Worm (Caenorhabditis elegans) whole organism, L4 larva: Measurements from ENCODE around the gene vha-11.

ENCODE experiments used
- D1046.2 ChIP-seq: fragments of 200-800 bp; sonication (Bioruptor generic); IDR thresholded peaks from 2 replicates; pipeline ENCODE4 v1.3.6; 2022; ENCODE audit warnings: missing genetic modification characterization, missing compliant biosample characterization
- F37D6.2 ChIP-seq: sonication (generic microtip); optimal IDR thresholded peaks from 2 replicates; lab custom pipeline; 2016; ENCODE audit warnings: mild to moderate bottlenecking, missing genetic modification characterization, missing compliant biosample characterization
- F49E8.2 ChIP-seq: sonication (generic microtip); optimal IDR thresholded peaks from 2 replicates; lab custom pipeline; 2016; ENCODE audit warnings: missing compliant biosample characterization, mild to moderate bottlenecking, missing genetic modification characterization, borderline replicate concordance
- R02D3.7 ChIP-seq: fragments of 150-350 bp; sonication (generic microtip); optimal IDR thresholded peaks from 3 replicates; lab custom pipeline; 2014; ENCODE audit warnings: missing biosample characterization, missing genetic modification characterization
- Y48G9A.11 ChIP-seq: fragments of 200-800 bp; sonication (Bioruptor generic); IDR thresholded peaks from 2 replicates; pipeline ENCODE4 v1.3.6; 2022; ENCODE audit warnings: missing genetic modification reagents, missing genetic modification characterization, missing compliant biosample characterization
- ZK337.2 ChIP-seq: fragments of 200-800 bp; sonication (Bioruptor generic); IDR thresholded peaks from 2 replicates; pipeline ENCODE4 v1.3.6; 2022; ENCODE audit warnings: missing genetic modification reagents, missing genetic modification characterization, missing compliant biosample characterization
- ZK546.5 ChIP-seq, 2 experiments: sonication (generic microtip); optimal IDR thresholded peaks; 2 replicates each; lab custom pipeline; 2017; ENCODE audit warnings: missing biosample characterization in 2 of 2, missing genetic modification characterization in 2 of 2
- aly-2 ChIP-seq: sonication (generic microtip); optimal IDR thresholded peaks from 2 replicates; lab custom pipeline; 2018; ENCODE audit warnings: missing biosample characterization, missing genetic modification characterization
- ama-1 ChIP-seq: fragments of 150-350 bp; optimal IDR thresholded peaks from 2 replicates; lab custom pipeline; 2014; ENCODE audit warnings: inconsistent platforms, mixed read lengths
- ceh-20 ChIP-seq: fragments of 200-800 bp; sonication (Bioruptor generic); IDR thresholded peaks from 2 replicates; pipeline ENCODE4 v1.3.6; 2022; ENCODE audit warnings: missing genetic modification reagents, missing genetic modification characterization, missing compliant biosample characterization
- ceh-32 ChIP-seq: sonication (generic microtip); optimal IDR thresholded peaks from 2 replicates; lab custom pipeline; 2016; ENCODE audit warnings: mild to moderate bottlenecking, missing genetic modification characterization, missing compliant biosample characterization; ENCODE audit not compliant: poor library complexity
- ceh-44 ChIP-seq: fragments of 200-800 bp; sonication (Bioruptor generic); IDR thresholded peaks from 2 replicates; pipeline ENCODE4 v1.3.6; 2022; ENCODE audit warnings: missing genetic modification reagents, missing genetic modification characterization, missing compliant biosample characterization
- ceh-82 ChIP-seq: sonication (generic microtip); optimal IDR thresholded peaks from 2 replicates; lab custom pipeline; 2017; ENCODE audit warnings: missing biosample characterization, missing genetic modification characterization
- cey-2 ChIP-seq: sonication (generic microtip); optimal IDR thresholded peaks from 3 replicates; lab custom pipeline; 2017; ENCODE audit warnings: missing genetic modification characterization, mild to moderate bottlenecking, missing compliant biosample characterization, antibody characterized with exemption, borderline replicate concordance; ENCODE audit not compliant: insufficient read depth
- ctbp-1 ChIP-seq: fragments of 200-800 bp; sonication (Bioruptor generic); IDR thresholded peaks from 2 replicates; pipeline ENCODE4 v1.3.6; 2022; ENCODE audit warnings: missing genetic modification reagents, missing genetic modification characterization, missing compliant biosample characterization
- daf-12 ChIP-seq: fragments of 150-350 bp; optimal IDR thresholded peaks from 2 replicates; lab custom pipeline; 2014; ENCODE audit warnings: missing biosample characterization, missing genetic modification reagents, missing genetic modification characterization
- daf-16 ChIP-seq, 3 experiments: sonication (generic microtip); optimal IDR thresholded peaks; 2 replicates each; lab custom pipeline; 2016 to 2017; ENCODE audit warnings: missing genetic modification characterization in 3 of 3, missing genetic modification reagents in 3 of 3, mild to moderate bottlenecking in 2 of 3, missing compliant biosample characterization in 2 of 3, missing biosample characterization in 1 of 3, moderate library complexity in 1 of 3
- daf-19 ChIP-seq: fragments of 200-800 bp; sonication (Bioruptor generic); conservative IDR thresholded peaks from 2 replicates; pipeline ENCODE4 v1.3.6; 2022; ENCODE audit warnings: missing genetic modification characterization, missing compliant biosample characterization
- daf-8 ChIP-seq: fragments of 200-800 bp; sonication (Bioruptor generic); IDR thresholded peaks from 2 replicates; pipeline ENCODE4 v1.3.6; 2022; ENCODE audit warnings: missing genetic modification characterization, missing compliant biosample characterization
- dmd-6 ChIP-seq: fragments of 200-800 bp; sonication (Bioruptor generic); IDR thresholded peaks from 2 replicates; pipeline ENCODE4 v1.3.6; 2022; ENCODE audit warnings: missing genetic modification reagents, missing genetic modification characterization, missing compliant biosample characterization
- dmd-9 ChIP-seq: fragments of 200-800 bp; sonication (Bioruptor generic); IDR thresholded peaks from 2 replicates; pipeline ENCODE4 v1.3.6; 2022; ENCODE audit warnings: missing genetic modification reagents, missing genetic modification characterization, missing compliant biosample characterization
- dpl-1 ChIP-seq: fragments of 150-350 bp; optimal IDR thresholded peaks from 2 replicates; lab custom pipeline; 2014; ENCODE audit warnings: missing biosample characterization, missing genetic modification reagents, missing genetic modification characterization
- dve-1 ChIP-seq: sonication (generic microtip); optimal IDR thresholded peaks from 2 replicates; lab custom pipeline; 2017; ENCODE audit warnings: antibody characterized with exemption, mild to moderate bottlenecking, missing genetic modification characterization, missing compliant biosample characterization; ENCODE audit not compliant: insufficient read depth
- fkh-10 ChIP-seq: fragments of 150-350 bp; optimal IDR thresholded peaks from 2 replicates; lab custom pipeline; 2014; ENCODE audit warnings: missing biosample characterization, missing genetic modification reagents, missing genetic modification characterization
- hif-1 ChIP-seq, 2 experiments: sonication (generic microtip); optimal IDR thresholded peaks; 2 replicates each; lab custom pipeline; 2016 to 2017; ENCODE audit warnings: missing compliant biosample characterization in 2 of 2, missing genetic modification characterization in 2 of 2, missing genetic modification reagents in 2 of 2, missing genotype in 2 of 2, mild to moderate bottlenecking in 1 of 2
- jun-1 ChIP-seq: fragments of 150-350 bp; optimal IDR thresholded peaks from 2 replicates; lab custom pipeline; 2014; ENCODE audit warnings: missing biosample characterization, missing genetic modification reagents, missing genetic modification characterization
- lim-7 ChIP-seq: fragments of 200-800 bp; sonication (Bioruptor generic); IDR thresholded peaks from 2 replicates; pipeline ENCODE4 v1.3.6; 2022; ENCODE audit warnings: missing genetic modification characterization, missing compliant biosample characterization
- lin-1 ChIP-seq: fragments of 200-800 bp; sonication (Bioruptor generic); IDR thresholded peaks from 2 replicates; pipeline ENCODE4 v1.3.6; 2022; ENCODE audit warnings: missing genetic modification reagents, missing genetic modification characterization, missing compliant biosample characterization
- lin-13 ChIP-seq: fragments of 150-350 bp; optimal IDR thresholded peaks from 2 replicates; lab custom pipeline; 2014; ENCODE audit warnings: missing biosample characterization, missing genetic modification reagents, missing genetic modification characterization
- lir-3 ChIP-seq: sonication (generic microtip); optimal IDR thresholded peaks from 2 replicates; lab custom pipeline; 2016; ENCODE audit warnings: mild to moderate bottlenecking, missing genetic modification characterization, missing compliant biosample characterization
- lsy-2 ChIP-seq, 2 experiments: fragments of 150-350 bp in 1 of 2; sonication (generic microtip) in 1 of 2; optimal IDR thresholded peaks; 2 replicates each; lab custom pipeline; 2014 to 2017; ENCODE audit warnings: missing biosample characterization in 2 of 2, missing genetic modification characterization in 2 of 2
- madf-5 ChIP-seq, 2 experiments: fragments of 200-800 bp; sonication (Bioruptor generic); IDR thresholded peaks; 2 replicates each; pipeline ENCODE4 v1.3.6; 2022; ENCODE audit warnings: missing compliant biosample characterization in 2 of 2, missing genetic modification characterization in 2 of 2
- mdl-1 ChIP-seq, 2 experiments: fragments of 150-350 bp in 1 of 2; sonication (generic microtip) in 1 of 2; optimal IDR thresholded peaks; 2 replicates each; lab custom pipeline; 2014 to 2017; ENCODE audit warnings: missing biosample characterization in 2 of 2, missing genetic modification characterization in 2 of 2
- nhr-102 ChIP-seq: sonication (generic microtip); optimal IDR thresholded peaks from 2 replicates; lab custom pipeline; 2016; ENCODE audit warnings: mild to moderate bottlenecking, missing genetic modification characterization, moderate library complexity, missing compliant biosample characterization
- nhr-11 ChIP-seq: fragments of 150-350 bp; optimal IDR thresholded peaks from 2 replicates; lab custom pipeline; 2014; ENCODE audit warnings: missing biosample characterization, missing genetic modification characterization
- nhr-28 ChIP-seq: fragments of 150-350 bp; optimal IDR thresholded peaks from 2 replicates; lab custom pipeline; 2014; ENCODE audit warnings: missing biosample characterization, missing genetic modification characterization
- nhr-41 ChIP-seq: fragments of 200-800 bp; sonication (Bioruptor generic); IDR thresholded peaks from 2 replicates; pipeline ENCODE4 v1.3.6; 2022; ENCODE audit warnings: missing genetic modification reagents, missing genetic modification characterization, missing compliant biosample characterization
- nhr-42 ChIP-seq: fragments of 200-800 bp; sonication (Bioruptor generic); IDR thresholded peaks from 2 replicates; pipeline ENCODE4 v1.3.6; 2022; ENCODE audit warnings: missing genetic modification characterization, missing compliant biosample characterization
- nhr-48 ChIP-seq: sonication (generic microtip); optimal IDR thresholded peaks from 2 replicates; lab custom pipeline; 2016; ENCODE audit warnings: mild to moderate bottlenecking, missing genetic modification characterization, missing compliant biosample characterization
- nhr-6 ChIP-seq: fragments of 150-350 bp; optimal IDR thresholded peaks from 2 replicates; lab custom pipeline; 2014; ENCODE audit warnings: missing biosample characterization, missing genetic modification characterization
- nhr-77 ChIP-seq: fragments of 150-350 bp; optimal IDR thresholded peaks from 2 replicates; lab custom pipeline; 2014; ENCODE audit warnings: missing biosample characterization, missing genetic modification characterization
- php-3 ChIP-seq: fragments of 200-800 bp; sonication (Bioruptor generic); IDR thresholded peaks from 2 replicates; pipeline ENCODE4 v1.3.6; 2022; ENCODE audit warnings: missing genetic modification reagents, missing genetic modification characterization, missing compliant biosample characterization
- pqm-1 ChIP-seq: sonication (generic microtip); optimal IDR thresholded peaks from 2 replicates; lab custom pipeline; 2017; ENCODE audit warnings: missing biosample characterization, missing genetic modification characterization
- saeg-2 ChIP-seq: fragments of 200-800 bp; sonication (Bioruptor generic); IDR thresholded peaks from 2 replicates; pipeline ENCODE4 v1.3.6; 2022; ENCODE audit warnings: missing genetic modification reagents, missing genetic modification characterization, missing compliant biosample characterization
- set-16 ChIP-seq: fragments of 200-800 bp; sonication (Bioruptor generic); IDR thresholded peaks from 2 replicates; pipeline ENCODE4 v1.3.6; 2022; ENCODE audit warnings: missing genetic modification reagents, missing genetic modification characterization, missing compliant biosample characterization
- snpc-4 ChIP-seq: fragments of 150-350 bp; optimal IDR thresholded peaks from 2 replicates; lab custom pipeline; 2014; ENCODE audit warnings: missing biosample characterization, missing genetic modification characterization
- spr-3 ChIP-seq: fragments of 200-800 bp; sonication (Bioruptor generic); optimal IDR thresholded peaks from 2 replicates; lab custom pipeline; 2018; ENCODE audit warnings: mild to moderate bottlenecking, missing genetic modification characterization, missing compliant biosample characterization
- unc-130 ChIP-seq: sonication (generic microtip); optimal IDR thresholded peaks from 2 replicates; lab custom pipeline; 2016; ENCODE audit warnings: missing genetic modification reagents, missing genetic modification characterization, missing compliant biosample characterization
- unc-39 ChIP-seq: sonication (generic microtip); optimal IDR thresholded peaks from 2 replicates; lab custom pipeline; 2017; ENCODE audit warnings: missing biosample characterization, missing genetic modification characterization
- vab-7 ChIP-seq: fragments of 200-800 bp; sonication (Bioruptor generic); IDR thresholded peaks from 2 replicates; pipeline ENCODE4 v1.3.6; 2022; ENCODE audit warnings: missing genetic modification reagents, missing genetic modification characterization, missing compliant biosample characterization
- zag-1 ChIP-seq: fragments of 150-350 bp; optimal IDR thresholded peaks from 2 replicates; lab custom pipeline; 2014; ENCODE audit warnings: missing biosample characterization, missing genetic modification characterization
- zip-2 ChIP-seq: fragments of 150-350 bp; optimal IDR thresholded peaks from 2 replicates; lab custom pipeline; 2014; ENCODE audit warnings: missing biosample characterization, missing genetic modification characterization

The vha-11 gene

DNA sequence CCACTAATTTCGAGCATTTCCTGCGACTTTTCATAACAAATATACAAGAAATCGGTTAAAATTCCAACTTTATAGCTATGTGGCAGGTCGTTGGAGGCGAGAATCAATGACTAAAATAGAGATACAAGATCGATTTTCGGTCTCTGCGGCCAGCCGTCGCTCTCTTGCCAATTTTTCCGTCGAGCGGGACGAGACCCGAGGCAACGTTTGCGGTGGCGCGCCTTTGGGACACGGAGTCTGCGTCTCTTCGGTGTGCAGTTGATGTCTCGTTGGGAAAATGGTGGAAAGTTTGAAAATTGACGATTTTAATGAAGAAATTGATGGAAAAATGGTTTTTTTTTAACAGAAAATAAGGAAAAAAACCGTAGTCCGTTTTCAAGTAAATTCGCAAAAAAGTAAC lies 2.4 kb upstream of the vha-11 start (continued):
- TF ChIP-seq D1046.2 (no peak), nhr-6 (no peak), ceh-82 (tag; lab: Kevin White, UChicago) (no peak), ceh-32 (no peak), snpc-4 (tag; lab: Kevin White, UChicago) (no peak), F49E8.2 (no peak), jun-1 (tag; lab: Kevin White, UChicago) (no peak), fkh-10 (no peak), saeg-2 (GFP tag; lab: Robert Waterston, UW) (no peak), Y48G9A.11 (0 out of 2 replicates have a peak, but pooled peaks have one; percentile 36), php-3 (GFP tag; lab: Robert Waterston, UW) (no peak), nhr-102 (tag; lab: Kevin White, UChicago) (no peak), spr-3 (GFP tag; lab: Kevin White, UChicago) (no peak), mdl-1 (tag; optimal IDR thresholded peaks at IDR 0.05; lab: Kevin White, UChicago) (peak in 1 of 2 experiments; percentile 31), R02D3.7 (tag; lab: Kevin White, UChicago) (no peak), unc-39 (tag; lab: Kevin White, UChicago) (no peak), madf-5 (GFP tag; IDR thresholded peaks at IDR 0.05; lab: Robert Waterston, UW) (no peak), nhr-28 (tag; lab: Kevin White, UChicago) (peak; percentile 88), unc-130 (GFP tag; lab: Kevin White, UChicago) (no peak), cey-2 (no peak), ceh-44 (GFP tag; lab: Robert Waterston, UW) (no peak), daf-8 (no peak), nhr-48 (tag; lab: Kevin White, UChicago) (no peak), aly-2 (tag; lab: Kevin White, UChicago) (no peak), daf-12 (no peak), nhr-77 (tag; lab: Kevin White, UChicago) (peak; percentile 66), ZK337.2 (GFP tag; lab: Robert Waterston, UW) (no peak), dve-1 (tag; lab: Kevin White, UChicago) (peak; percentile 51), lsy-2 (tag; optimal IDR thresholded peaks at IDR 0.05; lab: Kevin White, UChicago) (peak; percentile 61 to 63), F37D6.2 (tag; lab: Kevin White, UChicago) (no peak), dpl-1 (peak; percentile 73), nhr-11 (peak; percentile 76), dmd-6 (GFP tag; lab: Robert Waterston, UW) (peak; percentile 69), hif-1 (tag; optimal IDR thresholded peaks at IDR 0.05; lab: Kevin White, UChicago) (peak in 1 of 2 experiments; percentile 27), daf-16 (GFP tag; optimal IDR thresholded peaks at IDR 0.05; lab: Kevin White, UChicago) (no peak), daf-16 (tag; optimal IDR thresholded peaks at IDR 0.05; lab: Kevin White, UChicago) (peak; percentile 24), vab-7 (GFP tag; lab: Robert Waterston, UW) (no peak), zag-1 (tag; lab: Kevin White, UChicago) (no peak), ceh-20 (GFP tag; lab: Robert Waterston, UW) (no peak), lin-13 (peak; percentile 88), daf-19 (GFP tag; lab: Robert Waterston, UW) (no peak), lir-3 (no peak), nhr-42 (GFP tag; lab: Robert Waterston, UW) (no peak), ama-1 (lab: Kevin White, UChicago) (peak; percentile 35), dmd-9 (GFP tag; lab: Robert Waterston, UW) (no peak), ctbp-1 (no peak), zip-2 (tag; lab: Kevin White, UChicago) (no peak), lin-1 (0 out of 2 replicates have a peak, but pooled peaks have one; percentile 35), ZK546.5 (tag; optimal IDR thresholded peaks at IDR 0.05; lab: Kevin White, UChicago) (no peak), lim-7 (no peak), set-16 (GFP tag; lab: Robert Waterston, UW) (peak; percentile 57), pqm-1 (tag; lab: Kevin White, UChicago) (peak; percentile 89), nhr-41 (GFP tag; lab: Robert Waterston, UW) (no peak)
